Worm (Caenorhabditis elegans) whole organism, L2 larva: ENCODE results near the gene srx-9.

Source experiments
- C34F6.9 ChIP-seq: fragments of 150-350 bp; optimal IDR thresholded peaks from 2 replicates; lab custom pipeline; 2014; ENCODE audit warnings: missing biosample characterization, missing genetic modification characterization
- F13H6.1 ChIP-seq: sonication (generic microtip); optimal IDR thresholded peaks from 2 replicates; lab custom pipeline; 2016; ENCODE audit warnings: missing genetic modification characterization, missing compliant biosample characterization
- R02D3.7 ChIP-seq: fragments of 150-350 bp; optimal IDR thresholded peaks from 2 replicates; lab custom pipeline; 2014; ENCODE audit warnings: missing biosample characterization, missing genetic modification characterization
- ZK546.5 ChIP-seq: sonication (generic microtip); optimal IDR thresholded peaks from 2 replicates; lab custom pipeline; 2017; ENCODE audit warnings: missing biosample characterization, missing genetic modification characterization
- aly-2 ChIP-seq: fragments of 150-350 bp; optimal IDR thresholded peaks from 2 replicates; lab custom pipeline; 2014; ENCODE audit warnings: missing biosample characterization, missing genetic modification characterization
- ama-1 ChIP-seq: fragments of 150-350 bp; optimal IDR thresholded peaks from 2 replicates; lab custom pipeline; 2018; ENCODE audit warnings: inconsistent platforms
- ceh-16 ChIP-seq: fragments of 150-350 bp; optimal IDR thresholded peaks from 2 replicates; lab custom pipeline; 2014; ENCODE audit warnings: missing biosample characterization, missing genetic modification characterization
- crh-2 ChIP-seq: sonication (generic microtip); optimal IDR thresholded peaks from 2 replicates; lab custom pipeline; 2017; ENCODE audit warnings: missing biosample characterization, missing genetic modification characterization
- dmd-4 ChIP-seq: sonication (generic microtip); optimal IDR thresholded peaks from 2 replicates; lab custom pipeline; 2017; ENCODE audit warnings: missing biosample characterization, missing genetic modification characterization
- elt-1 ChIP-seq: fragments of 150-350 bp; optimal IDR thresholded peaks from 2 replicates; lab custom pipeline; 2014; ENCODE audit warnings: missing biosample characterization, missing genetic modification characterization
- fos-1 ChIP-seq: fragments of 150-350 bp; optimal IDR thresholded peaks from 2 replicates; lab custom pipeline; 2014; ENCODE audit warnings: missing biosample characterization, missing genetic modification characterization
- gmeb-1 ChIP-seq: fragments of 150-350 bp; optimal IDR thresholded peaks from 2 replicates; lab custom pipeline; 2014; ENCODE audit warnings: missing biosample characterization, missing genetic modification characterization
- lin-13 ChIP-seq: fragments of 150-350 bp; optimal IDR thresholded peaks from 2 replicates; lab custom pipeline; 2014; ENCODE audit warnings: missing biosample characterization, missing genetic modification reagents, missing genetic modification characterization
- lin-39 ChIP-seq: fragments of 150-350 bp; optimal IDR thresholded peaks from 2 replicates; lab custom pipeline; 2014; ENCODE audit warnings: missing biosample characterization, missing genetic modification reagents, missing genetic modification characterization
- lsy-2 ChIP-seq, 2 experiments: fragments of 150-350 bp in 1 of 2; sonication (generic microtip) in 1 of 2; optimal IDR thresholded peaks; 2 replicates each; lab custom pipeline; 2014 to 2017; ENCODE audit warnings: missing biosample characterization in 2 of 2, missing genetic modification characterization in 2 of 2
- mab-5 ChIP-seq: fragments of 150-350 bp; optimal IDR thresholded peaks from 2 replicates; lab custom pipeline; 2014; ENCODE audit warnings: missing biosample characterization, missing genetic modification characterization
- mbf-1 ChIP-seq: sonication (generic microtip); optimal IDR thresholded peaks from 2 replicates; lab custom pipeline; 2017; ENCODE audit warnings: missing biosample characterization, missing genetic modification characterization
- mdl-1 ChIP-seq, 2 experiments: fragments of 150-350 bp in 1 of 2; sonication (generic microtip) in 1 of 2; optimal IDR thresholded peaks; 2 replicates each; lab custom pipeline; 2017; ENCODE audit warnings: missing biosample characterization in 2 of 2, missing genetic modification characterization in 2 of 2
- nhr-10 ChIP-seq: sonication (generic microtip); optimal IDR thresholded peaks from 2 replicates; lab custom pipeline; 2017; ENCODE audit warnings: missing biosample characterization, missing genetic modification characterization
- nhr-11 ChIP-seq: fragments of 150-350 bp; optimal IDR thresholded peaks from 2 replicates; lab custom pipeline; 2014; ENCODE audit warnings: missing biosample characterization, missing genetic modification characterization
- nhr-12 ChIP-seq: fragments of 150-350 bp; optimal IDR thresholded peaks from 2 replicates; lab custom pipeline; 2014; ENCODE audit warnings: missing biosample characterization, missing genetic modification characterization
- nhr-129 ChIP-seq: fragments of 150-350 bp; optimal IDR thresholded peaks from 2 replicates; lab custom pipeline; 2014; ENCODE audit warnings: missing biosample characterization, missing genetic modification characterization
- nhr-21 ChIP-seq: fragments of 150-350 bp; optimal IDR thresholded peaks from 2 replicates; lab custom pipeline; 2014; ENCODE audit warnings: missing biosample characterization, missing genetic modification characterization
- nhr-23 ChIP-seq: fragments of 150-350 bp; optimal IDR thresholded peaks from 2 replicates; lab custom pipeline; 2014; ENCODE audit warnings: missing biosample characterization, missing genetic modification reagents, missing genetic modification characterization
- nhr-237 ChIP-seq: fragments of 150-350 bp; optimal IDR thresholded peaks from 2 replicates; lab custom pipeline; 2014; ENCODE audit warnings: missing biosample characterization, missing genetic modification characterization
- nhr-25 ChIP-seq: fragments of 150-350 bp; sonication (generic microtip); optimal IDR thresholded peaks from 3 replicates; lab custom pipeline; 2014; ENCODE audit warnings: missing biosample characterization, missing genetic modification characterization
- nhr-6 ChIP-seq: fragments of 150-350 bp; optimal IDR thresholded peaks from 2 replicates; lab custom pipeline; 2014; ENCODE audit warnings: missing biosample characterization, missing genetic modification characterization
- nhr-77 ChIP-seq: fragments of 150-350 bp; optimal IDR thresholded peaks from 2 replicates; lab custom pipeline; 2014; ENCODE audit warnings: missing biosample characterization, missing genetic modification characterization
- peb-1 ChIP-seq: fragments of 150-350 bp; optimal IDR thresholded peaks from 2 replicates; lab custom pipeline; 2014; ENCODE audit warnings: missing biosample characterization, missing genetic modification characterization
- skn-1 ChIP-seq: sonication (generic microtip); optimal IDR thresholded peaks from 2 replicates; lab custom pipeline; 2017; ENCODE audit warnings: missing biosample characterization, missing genetic modification characterization
- sma-3 ChIP-seq: sonication (generic microtip); optimal IDR thresholded peaks from 2 replicates; lab custom pipeline; 2016; ENCODE audit warnings: missing genetic modification reagents, missing genetic modification characterization, missing compliant biosample characterization
- sma-9 ChIP-seq, 2 experiments: fragments of 150-350 bp in 1 of 2; sonication (generic microtip) in 1 of 2; optimal IDR thresholded peaks; 2 replicates each; lab custom pipeline; 2014 to 2016; ENCODE audit warnings: missing genetic modification characterization in 2 of 2, mild to moderate bottlenecking in 1 of 2, missing biosample characterization in 1 of 2, missing compliant biosample characterization in 1 of 2, missing genetic modification reagents in 1 of 2, moderate library complexity in 1 of 2
- unc-39 ChIP-seq: fragments of 150-350 bp; optimal IDR thresholded peaks from 2 replicates; lab custom pipeline; 2014; ENCODE audit warnings: missing biosample characterization, missing genetic modification characterization
- unc-55 ChIP-seq: fragments of 150-350 bp; sonication (generic microtip); optimal IDR thresholded peaks from 3 replicates; lab custom pipeline; 2014; ENCODE audit warnings: missing biosample characterization, missing genetic modification reagents, missing genetic modification characterization
- zag-1 ChIP-seq: fragments of 150-350 bp; optimal IDR thresholded peaks from 2 replicates; lab custom pipeline; 2014; ENCODE audit warnings: missing biosample characterization, missing genetic modification characterization
- ztf-11 ChIP-seq: sonication (generic microtip); optimal IDR thresholded peaks from 2 replicates; lab custom pipeline; 2017; ENCODE audit warnings: missing biosample characterization, missing genetic modification characterization

The srx-9 gene

DNA sequence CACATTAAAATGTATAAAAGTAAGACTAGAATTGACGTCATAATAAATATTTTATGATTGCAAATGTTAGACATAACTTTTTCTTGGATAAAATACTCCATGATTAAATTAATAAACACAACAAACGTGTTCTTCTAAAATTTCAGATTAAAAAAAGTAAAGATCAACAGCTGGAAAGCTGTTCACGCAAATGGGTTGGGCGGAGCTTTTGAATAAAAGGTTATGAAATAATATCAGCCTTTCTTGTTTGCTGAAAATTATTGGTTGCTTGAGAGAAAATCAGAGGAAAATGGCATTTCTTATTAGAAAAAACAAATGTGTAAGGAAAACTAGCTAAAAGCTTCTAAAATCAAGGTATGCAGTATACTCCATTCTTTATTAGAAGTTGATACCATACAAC, 7.5 kb downstream of the srx-9 start, which contains the start of gene C02H6.3:
Gene C02H6.3 (minus strand): TSS at position 101 of the 400 bp plus-strand sequence.
- TF ChIP-seq skn-1 (tag; lab: Kevin White, UChicago) (no peak), nhr-77 (tag; lab: Kevin White, UChicago) (no peak), unc-55 (GFP tag; lab: Kevin White, UChicago) (no peak), nhr-21 (tag; lab: Kevin White, UChicago) (no peak), ztf-11 (tag; lab: Kevin White, UChicago) (no peak), mbf-1 (tag; lab: Kevin White, UChicago) (no peak), nhr-6 (tag; lab: Kevin White, UChicago) (no peak), gmeb-1 (tag; lab: Kevin White, UChicago) (no peak), F13H6.1 (tag; lab: Kevin White, UChicago) (no peak), peb-1 (tag; lab: Kevin White, UChicago) (no peak), elt-1 (no peak), ceh-16 (tag; lab: Kevin White, UChicago) (no peak), fos-1 (tag; lab: Kevin White, UChicago) (no peak), mdl-1 (tag; optimal IDR thresholded peaks at IDR 0.05; lab: Kevin White, UChicago) (no peak), sma-9 (GFP tag; optimal IDR thresholded peaks at IDR 0.05; lab: Kevin White, UChicago) (no peak), sma-9 (tag; optimal IDR thresholded peaks at IDR 0.05; lab: Kevin White, UChicago) (no peak)

ce11 chrV:7386052-7386573, 9.1 kb downstream of the srx-9 start, which contains the start of gene srp-6:
Gene srp-6 (minus strand): TSS chrV:7386102.
- TF ChIP-seq unc-39 (tag; lab: Kevin White, UChicago) (no peak), unc-55 (GFP tag; lab: Kevin White, UChicago) (peak; percentile 6), nhr-77 (tag; lab: Kevin White, UChicago) (no peak), ztf-11 (tag; lab: Kevin White, UChicago) (no peak), sma-3 (GFP tag; lab: Kevin White, UChicago) (no peak), lin-39 (tag; lab: Kevin White, UChicago) (no peak), nhr-23 (tag; lab: Kevin White, UChicago) (no peak), F13H6.1 (tag; lab: Kevin White, UChicago) (no peak), lin-13 (GFP tag; lab: Kevin White, UChicago) (no peak), nhr-10 (tag; lab: Kevin White, UChicago) (no peak), skn-1 (tag; lab: Kevin White, UChicago) (no peak), lsy-2 (tag; optimal IDR thresholded peaks at IDR 0.05; lab: Kevin White, UChicago) (no peak), nhr-11 (tag; lab: Kevin White, UChicago) (no peak), fos-1 (tag; lab: Kevin White, UChicago) (peak; percentile 2)
- TF ChIP-seq, all 48 proteins: peak for 2

- TF ChIP-seq crh-2 (no peak), dmd-4 (no peak), F13H6.1 (tag; lab: Kevin White, UChicago) (no peak), mdl-1 (tag; optimal IDR thresholded peaks at IDR 0.05; lab: Kevin White, UChicago) (no peak), lin-13 (GFP tag; lab: Kevin White, UChicago) (no peak), nhr-12 (no peak), zag-1 (tag; lab: Kevin White, UChicago) (no peak), gmeb-1 (tag; lab: Kevin White, UChicago) (no peak), skn-1 (tag; lab: Kevin White, UChicago) (no peak), ama-1 (lab: Kevin White, UChicago) (no peak), sma-3 (GFP tag; lab: Kevin White, UChicago) (no peak), lin-39 (tag; lab: Kevin White, UChicago) (no peak), unc-55 (GFP tag; lab: Kevin White, UChicago) (no peak), mab-5 (tag; lab: Kevin White, UChicago) (no peak), elt-1 (no peak), nhr-129 (tag; lab: Kevin White, UChicago) (no peak), C34F6.9 (tag; lab: Kevin White, UChicago) (no peak), R02D3.7 (tag; lab: Kevin White, UChicago) (no peak), aly-2 (tag; lab: Kevin White, UChicago) (no peak), nhr-25 (no peak)
Measured at ce11 chrV:7381008-7381407, 14.3 kb downstream of the srx-9 start, which contains the start of gene C03G6.17. Gene C03G6.17 (minus strand): TSS chrV:7381108.

DNA sequence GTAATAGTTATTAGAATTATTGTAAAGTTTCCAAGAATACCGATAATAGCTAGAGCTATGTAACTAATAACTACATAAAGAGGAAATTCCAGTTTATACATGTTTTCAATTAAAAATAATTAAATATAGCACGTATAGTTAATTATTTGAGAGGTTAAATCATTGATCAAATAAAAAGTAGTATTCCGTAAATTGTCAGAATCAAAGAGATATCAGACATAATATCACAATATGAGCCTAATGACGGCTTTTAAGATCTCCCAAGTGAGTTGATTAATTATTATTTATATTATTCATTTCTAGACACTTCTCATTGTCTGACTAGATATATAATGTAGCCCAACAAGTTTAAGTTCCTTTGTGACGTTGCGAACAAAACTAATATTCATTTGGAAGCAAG, 15.9 kb downstream of the srx-9 start, which contains the start of gene srsx-24:
Gene srsx-24 (minus strand): TSS at position 101 of the 400 bp plus-strand sequence.
- TF ChIP-seq R02D3.7 (tag; lab: Kevin White, UChicago) (no peak), F13H6.1 (tag; lab: Kevin White, UChicago) (no peak), nhr-237 (no peak), nhr-77 (tag; lab: Kevin White, UChicago) (no peak), nhr-25 (no peak), ZK546.5 (tag; lab: Kevin White, UChicago) (no peak)
